Worm (Caenorhabditis elegans) whole organism, young adult: ENCODE measurements around the gene ndub-3.

ENCODE experiments used
- B0019.2 ChIP-seq: fragments of 200-800 bp; sonication (Bioruptor generic); conservative IDR thresholded peaks from 2 replicates; pipeline ENCODE4 v1.3.6; 2022; ENCODE audit warnings: missing genetic modification reagents, missing genetic modification characterization, missing compliant biosample characterization
- C17E4.6 ChIP-seq: fragments of 200-800 bp; sonication (Bioruptor generic); IDR thresholded peaks from 2 replicates; pipeline ENCODE4 v1.3.6; 2022; ENCODE audit warnings: missing genetic modification reagents, missing genetic modification characterization, missing compliant biosample characterization
- F39B2.1 ChIP-seq: fragments of 200-800 bp; sonication (Bioruptor generic); IDR thresholded peaks from 2 replicates; pipeline ENCODE4 v1.3.6; 2022; ENCODE audit warnings: missing genetic modification reagents, missing genetic modification characterization, missing compliant biosample characterization
- F49E8.2 ChIP-seq: sonication (generic microtip); optimal IDR thresholded peaks from 3 replicates; lab custom pipeline; 2017; ENCODE audit warnings: missing genetic modification characterization, mild to moderate bottlenecking, missing compliant biosample characterization, antibody characterized with exemption, moderate library complexity; ENCODE audit not compliant: insufficient read depth
- F52B5.7 ChIP-seq: sonication (generic microtip); optimal IDR thresholded peaks from 2 replicates; lab custom pipeline; 2016; ENCODE audit warnings: mild to moderate bottlenecking, missing genetic modification characterization, missing compliant biosample characterization
- F57C9.4 ChIP-seq: sonication (generic microtip); optimal IDR thresholded peaks from 2 replicates; lab custom pipeline; 2017; ENCODE audit warnings: mild to moderate bottlenecking, missing genetic modification characterization, missing compliant biosample characterization
- K11D2.4 ChIP-seq: fragments of 200-800 bp; sonication (Bioruptor generic); IDR thresholded peaks from 2 replicates; pipeline ENCODE4 v1.3.6; 2022; ENCODE audit warnings: missing genetic modification reagents, missing genetic modification characterization, missing compliant biosample characterization
- K12H6.12 ChIP-seq: fragments of 200-800 bp; sonication (Bioruptor generic); optimal IDR thresholded peaks from 2 replicates; lab custom pipeline; 2018; ENCODE audit warnings: mild to moderate bottlenecking, missing genetic modification characterization, missing compliant biosample characterization
- Y56A3A.18 ChIP-seq: fragments of 200-800 bp; sonication (Bioruptor generic); IDR thresholded peaks from 2 replicates; pipeline ENCODE4 v1.3.6; 2022; ENCODE audit warnings: missing genetic modification reagents, missing genetic modification characterization, missing compliant biosample characterization
- Y79H2A.3 ChIP-seq: fragments of 200-800 bp; sonication (Bioruptor generic); conservative IDR thresholded peaks from 2 replicates; pipeline ENCODE4 v1.3.6; 2022; ENCODE audit warnings: missing genetic modification reagents, missing genetic modification characterization, missing compliant biosample characterization
- ZK185.1 ChIP-seq: sonication (generic microtip); optimal IDR thresholded peaks from 2 replicates; lab custom pipeline; 2016; ENCODE audit warnings: mild to moderate bottlenecking, missing genetic modification characterization, missing compliant biosample characterization; ENCODE audit not compliant: poor library complexity, severe bottlenecking
- ama-1 ChIP-seq, 3 experiments: fragments of 150-350 bp in 1 of 3; sonication (generic microtip) in 2 of 3; optimal IDR thresholded peaks; 2 replicates each; lab custom pipeline; 2014 to 2018; ENCODE audit warnings: missing biosample characterization in 2 of 3, missing genetic modification characterization in 2 of 3, missing genetic modification reagents in 2 of 3
- aptf-3 ChIP-seq: fragments of 200-800 bp; sonication (Bioruptor generic); IDR thresholded peaks from 2 replicates; pipeline ENCODE4 v1.3.6; 2022; ENCODE audit warnings: missing genetic modification characterization, missing compliant biosample characterization
- atf-7 ChIP-seq: sonication (generic microtip); optimal IDR thresholded peaks from 2 replicates; lab custom pipeline; 2017; ENCODE audit warnings: mild to moderate bottlenecking, missing genetic modification characterization, missing compliant biosample characterization
- athp-1 ChIP-seq: sonication (generic microtip); optimal IDR thresholded peaks from 2 replicates; lab custom pipeline; 2017; ENCODE audit warnings: mild to moderate bottlenecking, missing genetic modification characterization, missing compliant biosample characterization
- cebp-1 ChIP-seq, 2 experiments: fragments of 200-800 bp in 1 of 2; sonication (Bioruptor generic) in 1 of 2; sonication (generic microtip) in 1 of 2; IDR thresholded peaks in 1 of 2; optimal IDR thresholded peaks in 1 of 2; 2 replicates each; pipeline versions ENCODE4 v1.3.6 to Lab custom; 2017 to 2022; ENCODE audit warnings: missing compliant biosample characterization in 2 of 2, missing genetic modification characterization in 2 of 2, mild to moderate bottlenecking in 1 of 2, missing genetic modification reagents in 1 of 2, moderate library complexity in 1 of 2
- ceh-100 ChIP-seq: fragments of 200-800 bp; sonication (Bioruptor generic); IDR thresholded peaks from 2 replicates; pipeline ENCODE4 v1.3.6; 2022; ENCODE audit warnings: missing genetic modification reagents, missing genetic modification characterization, missing compliant biosample characterization
- chd-7 ChIP-seq: sonication (generic microtip); optimal IDR thresholded peaks from 2 replicates; lab custom pipeline; 2016; ENCODE audit warnings: mild to moderate bottlenecking, missing genetic modification characterization, moderate library complexity, missing compliant biosample characterization
- egl-18 ChIP-seq: fragments of 200-800 bp; sonication (Bioruptor generic); IDR thresholded peaks from 2 replicates; pipeline ENCODE4 v1.3.6; 2022; ENCODE audit warnings: missing genetic modification reagents, missing genetic modification characterization, missing compliant biosample characterization
- fkh-3 ChIP-seq: sonication (generic microtip); optimal IDR thresholded peaks from 2 replicates; lab custom pipeline; 2016; ENCODE audit warnings: mild to moderate bottlenecking, missing genetic modification characterization, missing compliant biosample characterization
- him-1 ChIP-seq: sonication (generic microtip); optimal IDR thresholded peaks from 2 replicates; lab custom pipeline; 2016; ENCODE audit warnings: missing genotype, missing genetic modification reagents, missing genetic modification characterization, missing compliant biosample characterization
- hmg-1.2 ChIP-seq: fragments of 200-800 bp; sonication (Bioruptor generic); IDR thresholded peaks from 2 replicates; pipeline ENCODE4 v1.3.6; 2022; ENCODE audit warnings: missing genetic modification reagents, missing genetic modification characterization, missing compliant biosample characterization
- hrde-1 ChIP-seq: sonication (generic microtip); optimal IDR thresholded peaks from 2 replicates; lab custom pipeline; 2016; ENCODE audit warnings: missing genetic modification characterization, mild to moderate bottlenecking, missing compliant biosample characterization, moderate library complexity, missing genotype, missing genetic modification reagents, borderline replicate concordance
- let-607 ChIP-seq, 2 experiments: fragments of 200-800 bp in 1 of 2; sonication (Bioruptor generic) in 1 of 2; sonication (generic microtip) in 1 of 2; optimal IDR thresholded peaks; 2 replicates each; lab custom pipeline; 2016 to 2018; ENCODE audit warnings: mild to moderate bottlenecking in 2 of 2, missing compliant biosample characterization in 2 of 2, missing genetic modification characterization in 2 of 2, moderate library complexity in 2 of 2, missing genotype in 1 of 2
- lin-26 ChIP-seq: fragments of 200-800 bp; sonication (Bioruptor generic); IDR thresholded peaks from 2 replicates; pipeline ENCODE4 v1.3.6; 2022; ENCODE audit warnings: missing genetic modification reagents, missing genetic modification characterization, missing compliant biosample characterization
- lin-54 ChIP-seq: fragments of 200-800 bp; sonication (Bioruptor generic); optimal IDR thresholded peaks from 2 replicates; lab custom pipeline; 2018; ENCODE audit warnings: mild to moderate bottlenecking, missing genetic modification characterization, missing compliant biosample characterization
- lsl-1 ChIP-seq: fragments of 200-800 bp; sonication (Bioruptor generic); optimal IDR thresholded peaks from 2 replicates; lab custom pipeline; 2018; ENCODE audit warnings: mild to moderate bottlenecking, missing genetic modification characterization, moderate library complexity, missing compliant biosample characterization
- madf-6 ChIP-seq: fragments of 200-800 bp; sonication (Bioruptor generic); IDR thresholded peaks from 2 replicates; pipeline ENCODE4 v1.3.6; 2022; ENCODE audit warnings: missing genetic modification reagents, missing genetic modification characterization, missing compliant biosample characterization
- mes-4 ChIP-seq: sonication (generic microtip); optimal IDR thresholded peaks from 2 replicates; lab custom pipeline; 2016; ENCODE audit warnings: missing genotype, missing genetic modification characterization, missing compliant biosample characterization
- repo-1 ChIP-seq: sonication (generic microtip); optimal IDR thresholded peaks from 2 replicates; lab custom pipeline; 2017; ENCODE audit warnings: mild to moderate bottlenecking, missing genetic modification characterization, missing compliant biosample characterization
- rpc-1 ChIP-seq, 2 experiments: fragments of 150-350 bp in 1 of 2; sonication (generic microtip) in 1 of 2; optimal IDR thresholded peaks; 2 replicates each; lab custom pipeline; 2014 to 2018; ENCODE audit warnings: missing biosample characterization in 1 of 2, missing genetic modification characterization in 1 of 2, missing genetic modification reagents in 1 of 2, missing genotype in 1 of 2
- sdz-38 ChIP-seq: sonication (generic microtip); optimal IDR thresholded peaks from 2 replicates; lab custom pipeline; 2016; ENCODE audit warnings: missing genotype, missing genetic modification characterization, missing compliant biosample characterization
- snpc-3.4 ChIP-seq: sonication (generic microtip); optimal IDR thresholded peaks from 2 replicates; lab custom pipeline; 2017; ENCODE audit warnings: missing genetic modification characterization, mild to moderate bottlenecking, missing compliant biosample characterization, antibody characterized with exemption, moderate library complexity, missing genotype, missing genetic modification reagents
- somi-1 ChIP-seq: fragments of 200-800 bp; sonication (Bioruptor generic); optimal IDR thresholded peaks from 2 replicates; lab custom pipeline; 2018; ENCODE audit warnings: mild to moderate bottlenecking, missing genetic modification characterization, missing compliant biosample characterization
- sptf-2 ChIP-seq: fragments of 200-800 bp; sonication (Bioruptor generic); optimal IDR thresholded peaks from 2 replicates; lab custom pipeline; 2018; ENCODE audit warnings: mild to moderate bottlenecking, missing genetic modification characterization, missing compliant biosample characterization
- tbp1 ChIP-seq: fragments of 200-800 bp; sonication (Bioruptor generic); optimal IDR thresholded peaks from 2 replicates; lab custom pipeline; 2018; ENCODE audit warnings: mild to moderate bottlenecking, missing genetic modification characterization, missing compliant biosample characterization
- xnd-1 ChIP-seq: sonication (generic microtip); optimal IDR thresholded peaks from 2 replicates; lab custom pipeline; 2016; ENCODE audit warnings: missing genotype, missing genetic modification reagents, missing genetic modification characterization, missing compliant biosample characterization
- ztf-22 ChIP-seq: fragments of 200-800 bp; sonication (Bioruptor generic); optimal IDR thresholded peaks from 2 replicates; lab custom pipeline; 2018; ENCODE audit warnings: mild to moderate bottlenecking, missing genetic modification characterization, moderate library complexity, missing compliant biosample characterization

Gene ndub-3

DNA sequence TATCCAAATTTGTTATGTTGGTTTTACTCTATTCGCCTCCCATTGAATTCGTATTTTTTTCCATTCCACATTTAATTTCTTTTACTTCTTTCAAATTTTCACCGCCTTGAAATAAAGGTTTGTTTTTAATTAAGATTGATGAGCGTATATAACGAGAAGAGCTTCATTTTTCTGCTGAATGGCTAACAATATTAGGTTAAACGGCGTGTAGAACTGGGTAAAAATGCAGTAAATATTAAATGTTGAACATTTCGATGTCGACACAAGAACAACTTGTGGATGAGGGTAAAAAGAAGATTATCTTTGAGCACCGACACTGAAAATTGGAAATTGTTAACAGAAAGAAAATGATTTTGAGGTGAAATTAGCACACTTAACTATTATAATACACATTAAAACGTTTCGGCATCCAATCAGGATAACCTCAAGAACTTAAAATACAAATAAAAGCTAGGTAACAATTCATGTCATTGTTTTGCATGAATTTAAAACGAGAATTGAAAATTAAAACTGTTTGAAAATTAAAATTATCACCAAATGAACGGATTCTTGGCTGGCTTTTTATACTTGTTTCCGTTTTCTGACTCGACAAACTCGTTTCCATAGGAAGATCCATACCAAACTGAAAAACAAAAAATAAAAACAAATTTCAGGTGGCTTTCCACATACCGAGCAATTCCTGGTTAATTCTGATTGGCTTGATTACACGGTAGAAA is 25.6 kb downstream of the ndub-3 start (continued):
- TF ChIP-seq xnd-1 (tag; lab: Kevin White, UChicago) (peak; percentile 24), tbp1 (GFP tag; lab: Kevin White, UChicago) (peak; percentile 30), hrde-1 (peak; percentile 84), madf-6 (GFP tag; lab: Robert Waterston, UW) (peak; percentile 62), let-607 (tag; optimal IDR thresholded peaks at IDR 0.05; lab: Kevin White, UChicago) (no peak), chd-7 (peak; percentile 17), lsl-1 (GFP tag; lab: Kevin White, UChicago) (peak; percentile 2), sdz-38 (no peak), K12H6.12 (no peak), ama-1 (optimal IDR thresholded peaks at IDR 0.05; lab: Kevin White, UChicago) (no peak), ama-1 (GFP tag; optimal IDR thresholded peaks at IDR 0.05; lab: Kevin White, UChicago) (peak in 1 of 2 experiments; percentile 57), K11D2.4 (GFP tag; lab: Robert Waterston, UW) (no peak), fkh-3 (no peak), athp-1 (tag; lab: Kevin White, UChicago) (peak; percentile 69), lin-26 (GFP tag; lab: Robert Waterston, UW) (peak; percentile 47; the same call in 1 of the 2 replicates), Y79H2A.3 (GFP tag; lab: Robert Waterston, UW) (peak; percentile 67; the same call in 1 of the 2 replicates), aptf-3 (GFP tag; lab: Robert Waterston, UW) (no peak), F57C9.4 (tag; lab: Kevin White, UChicago) (no peak), F39B2.1 (GFP tag; lab: Robert Waterston, UW) (no peak), C17E4.6 (GFP tag; lab: Robert Waterston, UW) (0 out of 2 replicates have a peak, but pooled peaks have one; percentile 9), Y56A3A.18 (GFP tag; lab: Robert Waterston, UW) (peak; percentile 68; the same call in 1 of the 2 replicates), sptf-2 (GFP tag; lab: Kevin White, UChicago) (no peak), atf-7 (tag; lab: Kevin White, UChicago) (peak; percentile 12), egl-18 (GFP tag; lab: Robert Waterston, UW) (no peak), F49E8.2 (peak; percentile 54), him-1 (peak; percentile 44), F52B5.7 (tag; lab: Kevin White, UChicago) (peak; percentile 50), rpc-1 (optimal IDR thresholded peaks at IDR 0.05; lab: Kevin White, UChicago) (no peak), rpc-1 (tag; optimal IDR thresholded peaks at IDR 0.05; lab: Kevin White, UChicago) (no peak), B0019.2 (GFP tag; lab: Robert Waterston, UW) (no peak), hmg-1.2 (GFP tag; lab: Robert Waterston, UW) (no peak; the same call in 1 of the 2 replicates), ztf-22 (GFP tag; lab: Kevin White, UChicago) (no peak), ZK185.1 (tag; lab: Kevin White, UChicago) (peak; percentile 1), somi-1 (GFP tag; lab: Kevin White, UChicago) (no peak), repo-1 (tag; lab: Kevin White, UChicago) (peak; percentile 9), lin-54 (GFP tag; lab: Kevin White, UChicago) (peak; percentile 9), mes-4 (tag; lab: Kevin White, UChicago) (no peak), cebp-1 (GFP tag; IDR thresholded peaks at IDR 0.05; lab: Robert Waterston, UW) (no peak), cebp-1 (tag; optimal IDR thresholded peaks at IDR 0.05; lab: Kevin White, UChicago) (peak; percentile 31), ceh-100 (GFP tag; lab: Robert Waterston, UW) (0 out of 2 replicates have a peak, but pooled peaks have one; percentile 30), snpc-3.4 (tag; lab: Kevin White, UChicago) (peak; percentile 1)
